Worm (Caenorhabditis elegans) whole organism, L4/young adult: ENCODE measurements around the gene Y48B6A.13.

ENCODE experiments used
- W03F9.2 ChIP-seq: fragments of 150-350 bp; optimal IDR thresholded peaks from 2 replicates; lab custom pipeline; 2014; ENCODE audit warnings: missing biosample characterization, missing genetic modification characterization
- dao-5 ChIP-seq: sonication (generic microtip); optimal IDR thresholded peaks from 2 replicates; lab custom pipeline; 2016; ENCODE audit warnings: missing genotype, missing genetic modification characterization, moderate library complexity, missing compliant biosample characterization
- him-1 ChIP-seq: sonication (generic microtip); optimal IDR thresholded peaks from 2 replicates; lab custom pipeline; 2016; ENCODE audit warnings: missing genotype, missing genetic modification reagents, missing genetic modification characterization, missing compliant biosample characterization

Gene Y48B6A.13

DNA sequence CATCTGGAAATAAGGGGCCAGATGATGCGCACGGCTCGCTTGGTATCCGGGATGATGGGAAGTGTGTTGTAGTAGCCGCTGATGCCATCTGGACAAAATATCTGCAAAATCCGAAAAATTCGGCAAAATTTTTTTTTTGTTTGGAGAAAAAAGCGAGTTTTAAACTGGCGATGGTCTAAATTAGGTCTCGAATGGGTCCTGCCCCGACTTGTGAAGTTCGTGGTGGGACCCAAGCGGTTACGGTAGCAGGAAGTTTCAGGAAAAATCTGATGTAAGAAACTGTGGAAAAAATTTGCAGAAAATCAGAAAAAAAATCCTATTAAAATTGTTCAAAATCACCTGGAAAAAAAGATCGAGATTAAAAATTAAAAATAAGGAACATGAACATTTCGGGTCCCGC, 17.4 kb upstream of the Y48B6A.13 start, which contains the start of gene jmjd-2:
TSS of gene jmjd-2 (minus strand) at position 101 of the 400 bp plus-strand sequence.
- no peak for TF ChIP-seq dao-5 (tag; lab: Kevin White, UChicago)
- TF ChIP-seq him-1 (tag; lab: Kevin White, UChicago) = no peak
- TF ChIP-seq W03F9.2 (tag; lab: Kevin White, UChicago) = no peak

DNA sequence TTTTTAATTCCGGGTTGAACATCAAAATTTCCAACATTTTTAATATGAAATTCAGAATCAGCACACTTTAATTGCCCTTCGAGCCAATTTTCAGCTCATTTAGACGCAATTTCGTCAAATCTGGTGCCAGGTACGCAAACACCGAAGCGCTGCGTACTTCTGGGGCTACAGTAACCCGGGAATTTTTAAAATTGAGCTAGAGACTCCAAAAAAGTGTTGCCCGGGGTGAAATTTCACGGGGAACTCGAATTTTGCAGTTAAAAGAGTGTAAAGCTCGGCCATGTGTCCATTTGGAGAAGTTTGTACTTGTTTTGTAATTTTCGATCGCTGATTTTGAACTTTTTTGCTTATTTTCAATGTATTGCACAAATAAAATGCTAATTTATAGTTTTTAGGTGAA, 16.2 kb upstream of the Y48B6A.13 start:
- TF ChIP-seq W03F9.2 (tag; lab: Kevin White, UChicago) (no peak), him-1 (tag; lab: Kevin White, UChicago) (no peak), dao-5 (tag; lab: Kevin White, UChicago) (no peak)

DNA sequence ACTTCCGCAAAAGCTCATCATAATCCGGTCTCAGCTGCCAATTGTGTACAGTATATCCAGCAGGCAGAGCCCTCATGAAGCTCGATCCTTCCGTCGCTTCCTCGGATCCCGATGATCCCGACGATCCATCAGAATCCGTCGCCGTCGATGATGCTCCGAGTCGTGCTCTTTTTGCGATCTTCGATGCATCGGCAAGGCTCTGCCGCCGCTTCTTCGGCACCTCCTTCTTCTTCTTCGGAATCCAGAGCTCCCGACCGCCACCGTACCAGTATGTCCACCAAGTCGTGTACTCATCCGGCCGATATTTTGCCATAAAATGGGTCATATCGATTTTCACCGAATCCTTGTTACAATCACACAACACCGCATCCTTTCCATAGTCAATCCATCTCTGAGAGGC, 13.8 kb upstream of the Y48B6A.13 start:
- no peak for TF ChIP-seq W03F9.2 (tag; lab: Kevin White, UChicago)
- TF ChIP-seq him-1 (tag; lab: Kevin White, UChicago) = no peak
- TF ChIP-seq dao-5 (tag; lab: Kevin White, UChicago) = no peak

ce11 chrII:14237245-14237806, 11.3 kb upstream of the Y48B6A.13 start:
- no peak for TF ChIP-seq dao-5 (tag; lab: Kevin White, UChicago)

ce11 chrII:14236569-14236968, 10.5 kb upstream of the Y48B6A.13 start:
- no peak for TF ChIP-seq him-1 (tag; lab: Kevin White, UChicago)
- no peak for TF ChIP-seq W03F9.2 (tag; lab: Kevin White, UChicago)
- no peak for TF ChIP-seq dao-5 (tag; lab: Kevin White, UChicago)

ce11 chrII:14234375-14235102, 8.5 kb upstream of the Y48B6A.13 start:
- no peak for TF ChIP-seq W03F9.2 (tag; lab: Kevin White, UChicago)
- no peak for TF ChIP-seq dao-5 (tag; lab: Kevin White, UChicago)
- TF ChIP-seq him-1 (tag; lab: Kevin White, UChicago) = no peak

DNA sequence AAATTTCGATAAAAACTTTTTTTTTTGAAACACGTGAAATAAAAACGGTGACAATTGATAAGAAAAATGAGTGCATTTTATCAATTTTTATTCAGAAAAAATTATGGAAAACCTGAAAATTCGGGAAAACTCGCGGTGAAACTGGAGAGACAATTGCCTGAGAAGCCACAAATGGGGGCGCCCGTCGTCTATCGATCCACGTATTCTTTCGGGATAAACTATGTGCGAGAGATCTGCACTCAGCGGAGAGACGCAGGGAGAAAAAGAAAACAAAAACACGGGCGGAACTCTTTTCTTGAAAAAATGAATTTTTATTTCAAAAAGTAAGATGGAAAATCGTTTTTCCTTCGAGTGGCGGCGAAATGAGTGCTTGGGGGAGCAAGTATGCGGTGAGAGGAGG, 7.8 kb upstream of the Y48B6A.13 start, which contains the start of gene men-1:
TSS of gene men-1 (minus strand) at position 242 of the 400 bp plus-strand sequence.
- no peak for TF ChIP-seq him-1 (tag; lab: Kevin White, UChicago)
- TF ChIP-seq W03F9.2 (tag; lab: Kevin White, UChicago) = no peak
- no peak for TF ChIP-seq dao-5 (tag; lab: Kevin White, UChicago)

- TF ChIP-seq him-1 (tag; lab: Kevin White, UChicago) (no peak), dao-5 (tag; lab: Kevin White, UChicago) (no peak), W03F9.2 (tag; lab: Kevin White, UChicago) (no peak)
Measured at ce11 chrII:14230938-14231337, 4.9 kb upstream of the Y48B6A.13 start.

- no peak for TF ChIP-seq dao-5 (tag; lab: Kevin White, UChicago)
- TF ChIP-seq W03F9.2 (tag; lab: Kevin White, UChicago) = no peak
- TF ChIP-seq him-1 (tag; lab: Kevin White, UChicago) = no peak
Measured at ce11 chrII:14230075-14230474, 4.0 kb upstream of the Y48B6A.13 start.

- TF ChIP-seq him-1 (tag; lab: Kevin White, UChicago) (no peak), dao-5 (tag; lab: Kevin White, UChicago) (no peak), W03F9.2 (tag; lab: Kevin White, UChicago) (no peak)
Measured at ce11 chrII:14218142-14218541, 7.9 kb downstream of the Y48B6A.13 start.

ce11 chrII:14214109-14214508, 12.0 kb downstream of the Y48B6A.13 start, which contains the start of gene Y48B6A.10:
TSS of gene Y48B6A.10 (plus strand) at chrII:14214409.
- no peak for TF ChIP-seq him-1 (tag; lab: Kevin White, UChicago)
- TF ChIP-seq W03F9.2 (tag; lab: Kevin White, UChicago) = no peak
- no peak for TF ChIP-seq dao-5 (tag; lab: Kevin White, UChicago)

DNA sequence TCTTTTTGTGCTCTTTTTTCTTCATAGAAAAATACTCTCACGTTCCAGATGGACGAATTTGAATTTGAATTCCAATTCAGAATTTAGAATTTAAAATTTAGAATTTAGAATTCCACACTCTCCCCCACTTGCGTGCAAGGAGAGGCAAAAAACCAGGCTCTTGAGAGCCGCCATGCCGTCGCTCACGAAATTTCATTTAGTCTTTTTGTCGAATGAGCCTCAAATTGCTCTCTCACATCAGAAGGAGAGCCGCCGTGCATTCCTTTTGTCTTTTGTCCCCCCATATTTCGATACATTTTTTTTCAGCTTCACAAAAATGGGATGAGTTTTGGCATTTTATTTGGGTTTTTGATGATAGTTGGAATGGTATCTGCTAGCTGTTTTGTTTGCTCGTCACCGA, 15.0 kb downstream of the Y48B6A.13 start, which contains the start of gene hot-7:
TSS of gene hot-7 (plus strand) at position 301 of the 400 bp plus-strand sequence.
- TF ChIP-seq W03F9.2 (tag; lab: Kevin White, UChicago) = no peak
- no peak for TF ChIP-seq dao-5 (tag; lab: Kevin White, UChicago)
- no peak for TF ChIP-seq him-1 (tag; lab: Kevin White, UChicago)

- TF ChIP-seq W03F9.2 (tag; lab: Kevin White, UChicago) (no peak), him-1 (tag; lab: Kevin White, UChicago) (no peak), dao-5 (tag; lab: Kevin White, UChicago) (no peak)
Measured at ce11 chrII:14206211-14206610, 19.9 kb downstream of the Y48B6A.13 start.
